Worm (Caenorhabditis elegans) whole organism, young adult: ENCODE measurements around the gene smg-3.

Source experiments
- B0019.2 ChIP-seq: fragments of 200-800 bp; sonication (Bioruptor generic); conservative IDR thresholded peaks from 2 replicates; pipeline ENCODE4 v1.3.6; 2022; ENCODE audit warnings: missing genetic modification reagents, missing genetic modification characterization, missing compliant biosample characterization
- B0261.1 ChIP-seq: sonication (generic microtip); optimal IDR thresholded peaks from 2 replicates; lab custom pipeline; 2016; ENCODE audit warnings: mild to moderate bottlenecking, missing genetic modification characterization, moderate library complexity, missing compliant biosample characterization
- B0336.3 ChIP-seq: fragments of 200-800 bp; sonication (Bioruptor generic); IDR thresholded peaks from 2 replicates; pipeline ENCODE4 v1.3.6; 2022; ENCODE audit warnings: missing genetic modification characterization, missing compliant biosample characterization
- F37B4.10 ChIP-seq: fragments of 200-800 bp; sonication (Bioruptor generic); IDR thresholded peaks from 2 replicates; pipeline ENCODE4 v1.3.6; 2022; ENCODE audit warnings: missing genetic modification characterization, missing compliant biosample characterization
- F39B2.1 ChIP-seq: fragments of 200-800 bp; sonication (Bioruptor generic); IDR thresholded peaks from 2 replicates; pipeline ENCODE4 v1.3.6; 2022; ENCODE audit warnings: missing genetic modification reagents, missing genetic modification characterization, missing compliant biosample characterization
- F52B5.7 ChIP-seq: sonication (generic microtip); optimal IDR thresholded peaks from 2 replicates; lab custom pipeline; 2016; ENCODE audit warnings: mild to moderate bottlenecking, missing genetic modification characterization, missing compliant biosample characterization
- F57A8.1 ChIP-seq: fragments of 200-800 bp; sonication (Bioruptor generic); optimal IDR thresholded peaks from 2 replicates; lab custom pipeline; 2018; ENCODE audit warnings: mild to moderate bottlenecking, missing genetic modification characterization, moderate library complexity, missing compliant biosample characterization
- K11D2.4 ChIP-seq: fragments of 200-800 bp; sonication (Bioruptor generic); IDR thresholded peaks from 2 replicates; pipeline ENCODE4 v1.3.6; 2022; ENCODE audit warnings: missing genetic modification reagents, missing genetic modification characterization, missing compliant biosample characterization
- Y53F4B.3 ChIP-seq: fragments of 200-800 bp; sonication (Bioruptor generic); IDR thresholded peaks from 2 replicates; pipeline ENCODE4 v1.3.6; 2022; ENCODE audit warnings: missing genetic modification reagents, missing genetic modification characterization, missing compliant biosample characterization
- Y79H2A.3 ChIP-seq: fragments of 200-800 bp; sonication (Bioruptor generic); conservative IDR thresholded peaks from 2 replicates; pipeline ENCODE4 v1.3.6; 2022; ENCODE audit warnings: missing genetic modification reagents, missing genetic modification characterization, missing compliant biosample characterization
- ZK185.1 ChIP-seq: sonication (generic microtip); optimal IDR thresholded peaks from 2 replicates; lab custom pipeline; 2016; ENCODE audit warnings: mild to moderate bottlenecking, missing genetic modification characterization, missing compliant biosample characterization; ENCODE audit not compliant: poor library complexity, severe bottlenecking
- atf-7 ChIP-seq: sonication (generic microtip); optimal IDR thresholded peaks from 2 replicates; lab custom pipeline; 2017; ENCODE audit warnings: mild to moderate bottlenecking, missing genetic modification characterization, missing compliant biosample characterization
- attf-6 ChIP-seq: fragments of 200-800 bp; sonication (Bioruptor generic); IDR thresholded peaks from 2 replicates; pipeline ENCODE4 v1.3.6; 2022; ENCODE audit warnings: missing genetic modification reagents, missing genetic modification characterization, missing compliant biosample characterization
- bed-1 ChIP-seq: fragments of 200-800 bp; sonication (Bioruptor generic); IDR thresholded peaks from 2 replicates; pipeline ENCODE4 v1.3.6; 2022; ENCODE audit warnings: missing genetic modification reagents, missing genetic modification characterization, missing compliant biosample characterization
- bed-2 ChIP-seq: fragments of 200-800 bp; sonication (Bioruptor generic); IDR thresholded peaks from 2 replicates; pipeline ENCODE4 v1.3.6; 2022; ENCODE audit warnings: missing genetic modification reagents, missing genetic modification characterization, missing compliant biosample characterization
- cebp-2 ChIP-seq: fragments of 200-800 bp; sonication (Bioruptor generic); IDR thresholded peaks from 2 replicates; pipeline ENCODE4 v1.3.6; 2022; ENCODE audit warnings: missing genetic modification characterization, missing compliant biosample characterization
- ceh-40 ChIP-seq: fragments of 200-800 bp; sonication (Bioruptor generic); IDR thresholded peaks from 2 replicates; pipeline ENCODE4 v1.3.6; 2022; ENCODE audit warnings: missing genetic modification characterization, missing compliant biosample characterization
- chd-7 ChIP-seq: sonication (generic microtip); optimal IDR thresholded peaks from 2 replicates; lab custom pipeline; 2016; ENCODE audit warnings: mild to moderate bottlenecking, missing genetic modification characterization, moderate library complexity, missing compliant biosample characterization
- dpff-1 ChIP-seq: sonication (generic microtip); optimal IDR thresholded peaks from 2 replicates; lab custom pipeline; 2017; ENCODE audit warnings: mild to moderate bottlenecking, missing genetic modification characterization, missing compliant biosample characterization
- efl-1 ChIP-seq: fragments of 150-350 bp; optimal IDR thresholded peaks from 2 replicates; lab custom pipeline; 2014; ENCODE audit warnings: missing biosample characterization, missing genetic modification reagents, missing genetic modification characterization
- ets-4 ChIP-seq: fragments of 200-800 bp; sonication (Bioruptor generic); optimal IDR thresholded peaks from 2 replicates; lab custom pipeline; 2018; ENCODE audit warnings: mild to moderate bottlenecking, missing genetic modification characterization, missing compliant biosample characterization
- hlh-26 ChIP-seq: fragments of 200-800 bp; sonication (Bioruptor generic); conservative IDR thresholded peaks from 2 replicates; pipeline ENCODE4 v1.3.6; 2022; ENCODE audit warnings: missing genetic modification reagents, missing genetic modification characterization, missing compliant biosample characterization
- hmg-1.2 ChIP-seq: fragments of 200-800 bp; sonication (Bioruptor generic); IDR thresholded peaks from 2 replicates; pipeline ENCODE4 v1.3.6; 2022; ENCODE audit warnings: missing genetic modification reagents, missing genetic modification characterization, missing compliant biosample characterization
- let-607 ChIP-seq, 2 experiments: fragments of 200-800 bp in 1 of 2; sonication (Bioruptor generic) in 1 of 2; sonication (generic microtip) in 1 of 2; optimal IDR thresholded peaks; 2 replicates each; lab custom pipeline; 2016 to 2018; ENCODE audit warnings: mild to moderate bottlenecking in 2 of 2, missing compliant biosample characterization in 2 of 2, missing genetic modification characterization in 2 of 2, moderate library complexity in 2 of 2, missing genotype in 1 of 2
- lin-26 ChIP-seq: fragments of 200-800 bp; sonication (Bioruptor generic); IDR thresholded peaks from 2 replicates; pipeline ENCODE4 v1.3.6; 2022; ENCODE audit warnings: missing genetic modification reagents, missing genetic modification characterization, missing compliant biosample characterization
- lin-35 ChIP-seq, 3 experiments: fragments of 150-350 bp in 2 of 3; sonication (generic microtip) in 1 of 3; optimal IDR thresholded peaks; 2 replicates each; lab custom pipeline; 2014 to 2018; ENCODE audit warnings: missing biosample characterization in 3 of 3, missing genetic modification characterization in 3 of 3, missing genetic modification reagents in 3 of 3
- lin-54 ChIP-seq: fragments of 200-800 bp; sonication (Bioruptor generic); optimal IDR thresholded peaks from 2 replicates; lab custom pipeline; 2018; ENCODE audit warnings: mild to moderate bottlenecking, missing genetic modification characterization, missing compliant biosample characterization
- madf-6 ChIP-seq: fragments of 200-800 bp; sonication (Bioruptor generic); IDR thresholded peaks from 2 replicates; pipeline ENCODE4 v1.3.6; 2022; ENCODE audit warnings: missing genetic modification reagents, missing genetic modification characterization, missing compliant biosample characterization
- nfya-1 ChIP-seq: sonication (generic microtip); optimal IDR thresholded peaks from 2 replicates; lab custom pipeline; 2017; ENCODE audit warnings: antibody characterized with exemption, missing compliant biosample characterization, missing genetic modification characterization, borderline replicate concordance; ENCODE audit not compliant: insufficient read depth
- rec-8 ChIP-seq, 2 experiments: sonication (generic microtip); optimal IDR thresholded peaks; 2 replicates each; lab custom pipeline; 2016; ENCODE audit warnings: mild to moderate bottlenecking in 2 of 2, missing genetic modification characterization in 2 of 2, missing genetic modification reagents in 2 of 2, missing genotype in 2 of 2, missing biosample characterization in 1 of 2, missing compliant biosample characterization in 1 of 2, moderate library complexity in 1 of 2
- snpc-1.3 ChIP-seq: sonication (generic microtip); optimal IDR thresholded peaks from 2 replicates; lab custom pipeline; 2017; ENCODE audit warnings: missing genetic modification characterization, mild to moderate bottlenecking, missing compliant biosample characterization, antibody characterized with exemption, moderate library complexity, missing genotype, missing genetic modification reagents; ENCODE audit not compliant: insufficient read depth
- snpc-4 ChIP-seq, 5 experiments: fragments of 150-350 bp in 1 of 5; sonication (generic microtip) in 4 of 5; optimal IDR thresholded peaks; 2 replicates each; lab custom pipeline; 2014 to 2018; ENCODE audit warnings: missing genetic modification characterization in 5 of 5, missing biosample characterization in 3 of 5, antibody characterized with exemption in 2 of 5, mild to moderate bottlenecking in 2 of 5, missing compliant biosample characterization in 2 of 5, missing genotype in 2 of 5, moderate library complexity in 2 of 5, missing genetic modification reagents in 1 of 5
- somi-1 ChIP-seq: fragments of 200-800 bp; sonication (Bioruptor generic); optimal IDR thresholded peaks from 2 replicates; lab custom pipeline; 2018; ENCODE audit warnings: mild to moderate bottlenecking, missing genetic modification characterization, missing compliant biosample characterization
- tlf-1 ChIP-seq: fragments of 200-800 bp; sonication (Bioruptor generic); optimal IDR thresholded peaks from 2 replicates; lab custom pipeline; 2018; ENCODE audit warnings: mild to moderate bottlenecking, missing genetic modification characterization, missing compliant biosample characterization
- zfh-2 ChIP-seq: fragments of 200-800 bp; sonication (Bioruptor generic); conservative IDR thresholded peaks from 2 replicates; pipeline ENCODE4 v1.3.6; 2022; ENCODE audit warnings: missing genetic modification reagents, missing genetic modification characterization, missing compliant biosample characterization
- zim-3 ChIP-seq: sonication (generic microtip); optimal IDR thresholded peaks from 2 replicates; lab custom pipeline; 2017; ENCODE audit warnings: mild to moderate bottlenecking, missing genetic modification characterization, moderate library complexity, missing compliant biosample characterization
- ztf-18 ChIP-seq: sonication (generic microtip); optimal IDR thresholded peaks from 2 replicates; lab custom pipeline; 2016; ENCODE audit warnings: missing genotype, mild to moderate bottlenecking, missing genetic modification characterization, missing compliant biosample characterization
- ztf-22 ChIP-seq: fragments of 200-800 bp; sonication (Bioruptor generic); optimal IDR thresholded peaks from 2 replicates; lab custom pipeline; 2018; ENCODE audit warnings: mild to moderate bottlenecking, missing genetic modification characterization, moderate library complexity, missing compliant biosample characterization
- ztf-28 ChIP-seq: fragments of 200-800 bp; sonication (Bioruptor generic); IDR thresholded peaks from 2 replicates; pipeline ENCODE4 v1.3.6; 2022; ENCODE audit warnings: missing genetic modification reagents, missing genetic modification characterization, missing compliant biosample characterization

The smg-3 gene

ce11 chrIV:6373721-6374120 lies 828 bp upstream of the smg-3 start:
- TF ChIP-seq F37B4.10 (0 out of 2 replicates have a peak, but pooled peaks have one; percentile 67), zfh-2 (GFP tag; lab: Robert Waterston, UW) (peak; percentile 64), K11D2.4 (GFP tag; lab: Robert Waterston, UW) (no peak), cebp-2 (GFP tag; lab: Robert Waterston, UW) (no peak)

ce11 chrIV:6372267-6372666 lies 626 bp downstream of the smg-3 start:
- 0 out of 2 replicates have a peak, but pooled peaks have one; percentile 11 for TF ChIP-seq lin-26 (GFP tag; lab: Robert Waterston, UW)
- TF ChIP-seq B0261.1 (tag; lab: Kevin White, UChicago): no peak

- TF ChIP-seq F57A8.1 (GFP tag; lab: Kevin White, UChicago) (no peak), let-607 (tag; optimal IDR thresholded peaks at IDR 0.05; lab: Kevin White, UChicago) (no peak), efl-1 (GFP tag; lab: Kevin White, UChicago) (peak; percentile 28), snpc-1.3 (tag; lab: Kevin White, UChicago) (no peak), ztf-18 (tag; lab: Kevin White, UChicago) (no peak), hlh-26 (GFP tag; lab: Robert Waterston, UW) (no peak), bed-1 (GFP tag; lab: Robert Waterston, UW) (no peak), snpc-4 (GFP tag; optimal IDR thresholded peaks at IDR 0.05; lab: Kevin White, UChicago) (no peak), snpc-4 (tag; optimal IDR thresholded peaks at IDR 0.05; lab: Kevin White, UChicago) (peak in 1 of 4 experiments; percentile 29), lin-54 (GFP tag; lab: Kevin White, UChicago) (peak; percentile 64), ets-4 (GFP tag; lab: Kevin White, UChicago) (no peak), ZK185.1 (tag; lab: Kevin White, UChicago) (peak; percentile 21), lin-35 (GFP tag; optimal IDR thresholded peaks at IDR 0.05; lab: Kevin White, UChicago) (peak in 1 of 3 experiments; percentile 33)
These were observed 3.4 kb downstream of the smg-3 start for ce11 chrIV:6369489-6369888.

- 0 out of 2 replicates have a peak, but pooled peaks have one; percentile 4 for TF ChIP-seq hmg-1.2 (GFP tag; lab: Robert Waterston, UW)
- no peak for TF ChIP-seq ztf-22 (GFP tag; lab: Kevin White, UChicago)
- TF ChIP-seq B0019.2 (GFP tag; lab: Robert Waterston, UW): no peak
These were observed 6.9 kb downstream of the smg-3 start for ce11 chrIV:6366032-6366431.

- TF ChIP-seq snpc-1.3 (tag; lab: Kevin White, UChicago): no peak
- no peak for TF ChIP-seq F39B2.1 (GFP tag; lab: Robert Waterston, UW)
- TF ChIP-seq Y53F4B.3 (GFP tag; lab: Robert Waterston, UW): no peak
- TF ChIP-seq ceh-40 (GFP tag; lab: Robert Waterston, UW): no peak
- TF ChIP-seq rec-8 (tag; optimal IDR thresholded peaks at IDR 0.05; lab: Kevin White, UChicago): no peak
- TF ChIP-seq somi-1: no peak
- TF ChIP-seq bed-2 (GFP tag; lab: Robert Waterston, UW): no peak
- TF ChIP-seq, all 124 proteins: peak for 0
These were observed 7.8 kb downstream of the smg-3 start, which contains the start of gene Y73B6BL.270 for ce11 chrIV:6365045-6365444. Gene Y73B6BL.270, plus strand, starts transcription at chrIV:6365345.

ce11 chrIV:6363604-6364003 lies 9.3 kb downstream of the smg-3 start:
- TF ChIP-seq chd-7 (tag; lab: Kevin White, UChicago) (no peak), efl-1 (GFP tag; lab: Kevin White, UChicago) (no peak), tlf-1 (GFP tag; lab: Kevin White, UChicago) (no peak), ztf-28 (GFP tag; lab: Robert Waterston, UW) (no peak), madf-6 (GFP tag; lab: Robert Waterston, UW) (no peak), attf-6 (no peak), F52B5.7 (tag; lab: Kevin White, UChicago) (no peak), Y79H2A.3 (no peak), B0336.3 (GFP tag; lab: Robert Waterston, UW) (no peak), atf-7 (tag; lab: Kevin White, UChicago) (no peak), zim-3 (no peak), dpff-1 (no peak), nfya-1 (tag; lab: Kevin White, UChicago) (no peak)
